Worm (Caenorhabditis elegans): ENCODE results near the gene vps-16.

vps-16 gene

ce11 chrIII:6431766-6432228, 1.2 kb upstream of the vps-16 start, which contains the start of the genes mrps-17 and txdc-9:
Gene mrps-17, minus strand, starts transcription at chrIII:6431798.
Gene txdc-9, plus strand, starts transcription at chrIII:6432178.
- TF ChIP-seq B0310.2 (tag; optimal IDR thresholded peaks at IDR 0.05), result no peak
- TF ChIP-seq ceh-36 (tag; optimal IDR thresholded peaks at IDR 0.05), result no peak
- 0 out of 2 replicates have a peak, but pooled peaks have one; percentile 38 for TF ChIP-seq flt-1 (GFP tag; IDR thresholded peaks at IDR 0.05)
- TF ChIP-seq ceh-13 (GFP tag; optimal IDR thresholded peaks at IDR 0.05), result no peak
- no peak for TF ChIP-seq aly-1 (tag; optimal IDR thresholded peaks at IDR 0.05)
- TF ChIP-seq sea-1 (GFP tag; conservative IDR thresholded peaks at IDR 0.05), result no peak
- no peak for TF ChIP-seq hnd-1 (tag; optimal IDR thresholded peaks at IDR 0.05)
- no peak for TF ChIP-seq pes-1 (GFP tag; IDR thresholded peaks at IDR 0.05)
- no peak for TF ChIP-seq hmg-4 (GFP tag; optimal IDR thresholded peaks at IDR 0.05)
- TF ChIP-seq ets-7 (tag; optimal IDR thresholded peaks at IDR 0.05), result no peak
- TF ChIP-seq F13C5.2 (tag; optimal IDR thresholded peaks at IDR 0.05), result peak; percentile 67
- TF ChIP-seq hmbx-1 (tag; optimal IDR thresholded peaks at IDR 0.05), result no peak
- TF ChIP-seq scrt-1 (GFP tag; IDR thresholded peaks at IDR 0.05), result no peak
- TF ChIP-seq tra-4 (tag; optimal IDR thresholded peaks at IDR 0.05), result no peak
- no peak for TF ChIP-seq tbx-11 (GFP tag; IDR thresholded peaks at IDR 0.05)

DNA sequence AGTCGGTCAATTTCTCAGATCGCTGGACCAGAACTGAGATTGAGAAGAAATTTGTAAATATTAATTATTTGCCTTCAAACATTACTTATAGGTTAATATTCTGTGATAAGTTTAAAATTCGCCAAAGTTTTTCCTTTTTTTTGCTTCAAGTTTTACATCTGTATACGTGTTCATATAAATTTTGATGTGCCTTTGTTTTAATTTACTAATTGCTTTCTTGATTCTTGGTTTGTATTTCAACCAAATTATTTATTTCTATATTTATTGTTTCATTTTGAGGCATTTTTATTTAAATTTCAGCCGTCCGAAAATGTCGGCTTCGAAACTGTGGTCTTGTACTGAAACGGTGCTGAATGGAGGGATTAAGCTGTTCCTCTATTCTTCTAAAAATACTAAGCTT, 3.3 kb downstream of the vps-16 start, which contains the start of gene C05D11.1:
C05D11.1 (plus strand) TSS at position 301 of the 400 bp plus-strand sequence.
- TF ChIP-seq flt-1 (GFP tag; IDR thresholded peaks at IDR 0.05) (no peak), pes-1 (GFP tag; IDR thresholded peaks at IDR 0.05) (no peak), ets-7 (tag; optimal IDR thresholded peaks at IDR 0.05) (no peak), F13C5.2 (tag; optimal IDR thresholded peaks at IDR 0.05) (no peak), tra-4 (tag; optimal IDR thresholded peaks at IDR 0.05) (no peak), hmg-4 (GFP tag; optimal IDR thresholded peaks at IDR 0.05) (no peak), ama-1 (optimal IDR thresholded peaks at IDR 0.05) (no peak), B0310.2 (tag; optimal IDR thresholded peaks at IDR 0.05) (no peak), sea-1 (GFP tag; conservative IDR thresholded peaks at IDR 0.05) (no peak), tbx-37 (GFP tag; conservative IDR thresholded peaks at IDR 0.05) (no peak), tbx-11 (GFP tag; IDR thresholded peaks at IDR 0.05) (no peak), hnd-1 (tag; optimal IDR thresholded peaks at IDR 0.05) (no peak), ceh-36 (tag; optimal IDR thresholded peaks at IDR 0.05) (no peak), hmbx-1 (tag; optimal IDR thresholded peaks at IDR 0.05) (no peak), aly-1 (tag; optimal IDR thresholded peaks at IDR 0.05) (no peak)

DNA sequence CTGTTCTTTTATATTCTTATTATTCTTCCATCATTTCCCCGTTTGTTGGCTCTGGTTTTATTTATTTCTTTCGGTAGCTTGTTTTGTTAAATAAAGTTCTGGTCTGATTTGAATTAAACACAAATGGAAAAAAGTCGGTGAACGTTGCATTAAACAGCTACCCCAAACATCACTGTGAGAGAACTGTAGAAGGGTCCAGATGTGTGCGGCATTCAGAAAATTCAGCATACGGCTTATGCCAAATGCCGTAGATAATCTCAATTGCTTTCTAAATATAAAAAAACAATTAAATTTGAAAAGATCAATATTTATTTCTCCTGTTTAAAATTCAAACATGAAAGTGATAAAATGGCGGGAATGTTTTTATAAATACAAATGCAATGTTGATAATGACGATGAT, 6.8 kb downstream of the vps-16 start:
- TF ChIP-seq ama-1 (optimal IDR thresholded peaks at IDR 0.05) (no peak), ceh-36 (tag; optimal IDR thresholded peaks at IDR 0.05) (no peak), hmg-4 (GFP tag; optimal IDR thresholded peaks at IDR 0.05) (no peak)

ce11 chrIII:6442305-6443125, 9.5 kb downstream of the vps-16 start, which contains the start of gene mel-32:
Gene mel-32, minus strand, starts transcription at chrIII:6443000.
- TF ChIP-seq hmg-4 (GFP tag; optimal IDR thresholded peaks at IDR 0.05) (no peak), aly-1 (tag; optimal IDR thresholded peaks at IDR 0.05) (no peak), pes-1 (GFP tag; IDR thresholded peaks at IDR 0.05) (no peak), scrt-1 (GFP tag; IDR thresholded peaks at IDR 0.05) (no peak), ama-1 (optimal IDR thresholded peaks at IDR 0.05) (peak; percentile 21)

DNA sequence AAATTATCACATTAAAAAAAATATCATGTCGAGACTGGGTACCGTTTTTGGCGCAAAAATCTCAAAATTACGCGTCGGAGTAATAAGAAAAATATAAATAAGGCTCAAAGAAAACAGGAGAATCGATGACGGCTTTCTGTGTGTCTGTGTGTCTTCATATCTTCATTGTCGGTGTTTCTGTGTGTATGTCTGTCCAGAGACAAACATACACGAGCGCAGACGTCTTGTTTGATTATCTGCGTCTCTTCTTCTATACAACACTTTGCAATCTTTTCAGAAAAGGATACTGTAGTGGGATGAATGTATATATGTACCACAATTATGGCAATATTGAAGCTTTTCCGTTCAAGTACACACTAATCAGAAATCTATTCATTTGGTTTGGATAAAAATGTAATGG, 11.3 kb downstream of the vps-16 start, which contains the start of gene C05D11.13:
C05D11.13 (minus strand) TSS at position 252 of the 400 bp plus-strand sequence.
- TF ChIP-seq tbx-11 (GFP tag; IDR thresholded peaks at IDR 0.05), result no peak
- no peak for TF ChIP-seq hnd-1 (tag; optimal IDR thresholded peaks at IDR 0.05)
- TF ChIP-seq hmg-4 (GFP tag; optimal IDR thresholded peaks at IDR 0.05), result no peak
- no peak for TF ChIP-seq ama-1 (optimal IDR thresholded peaks at IDR 0.05)
- no peak for TF ChIP-seq pes-1 (GFP tag; IDR thresholded peaks at IDR 0.05)

- no peak for TF ChIP-seq scrt-1 (GFP tag; IDR thresholded peaks at IDR 0.05)
- no peak for TF ChIP-seq tra-4 (tag; optimal IDR thresholded peaks at IDR 0.05)
- no peak for TF ChIP-seq tbx-37 (GFP tag; conservative IDR thresholded peaks at IDR 0.05)
- no peak for TF ChIP-seq ceh-36 (tag; optimal IDR thresholded peaks at IDR 0.05)
- no peak for TF ChIP-seq B0310.2 (tag; optimal IDR thresholded peaks at IDR 0.05)
- TF ChIP-seq hmg-4 (GFP tag; optimal IDR thresholded peaks at IDR 0.05), result no peak
- TF ChIP-seq F13C5.2 (tag; optimal IDR thresholded peaks at IDR 0.05), result no peak
- TF ChIP-seq flt-1 (GFP tag; IDR thresholded peaks at IDR 0.05), result no peak
- TF ChIP-seq ceh-13 (GFP tag; optimal IDR thresholded peaks at IDR 0.05), result no peak
- TF ChIP-seq ets-7 (tag; optimal IDR thresholded peaks at IDR 0.05), result no peak
- TF ChIP-seq aly-1 (tag; optimal IDR thresholded peaks at IDR 0.05), result no peak
- TF ChIP-seq hmbx-1 (tag; optimal IDR thresholded peaks at IDR 0.05), result no peak
These were observed 13.8 kb downstream of the vps-16 start, which contains the start of gene let-721 for ce11 chrIII:6446807-6447206. Gene let-721, minus strand, starts transcription at chrIII:6446907.

DNA sequence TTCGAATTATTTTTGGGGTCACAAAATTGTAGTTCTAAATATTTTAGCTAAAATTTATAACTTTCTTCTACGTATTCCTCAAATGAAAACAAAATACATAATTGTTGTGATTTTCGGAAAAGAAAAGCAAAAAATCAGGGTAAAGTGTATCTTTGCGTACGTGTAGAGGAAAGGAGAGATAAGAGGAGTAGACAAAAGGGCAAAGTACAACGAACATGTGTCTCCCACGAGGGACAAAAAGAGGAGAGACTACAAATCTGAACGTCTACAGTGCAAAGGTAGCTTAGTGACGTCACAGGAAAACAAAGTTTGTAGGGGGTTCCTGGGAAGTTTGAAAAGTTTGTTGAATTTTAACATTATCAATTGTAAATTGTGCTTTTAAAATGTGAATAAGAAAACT, 14.5 kb downstream of the vps-16 start:
- TF ChIP-seq B0310.2 (tag; optimal IDR thresholded peaks at IDR 0.05), result no peak
- 0 out of 2 replicates have a peak, but pooled peaks have one; percentile 30 for TF ChIP-seq sea-1 (GFP tag; conservative IDR thresholded peaks at IDR 0.05)

DNA sequence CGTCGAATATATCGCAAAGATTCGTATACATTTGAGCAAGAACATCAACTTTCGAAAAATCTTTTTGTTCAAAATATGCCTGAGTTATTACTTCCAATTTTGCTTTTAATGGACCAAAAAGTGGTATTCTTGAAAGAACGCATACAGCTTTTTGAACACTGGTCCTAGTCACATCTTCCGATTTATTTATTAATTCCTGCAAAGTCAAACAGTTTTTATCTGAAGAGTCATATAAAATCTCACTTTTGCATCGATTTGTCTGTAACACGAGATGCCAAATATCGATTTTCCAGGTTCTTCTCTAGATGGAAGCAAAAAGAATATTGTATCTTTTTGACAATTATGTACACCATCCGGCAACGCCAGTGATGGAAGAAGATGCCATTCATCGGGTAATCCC, 16.8 kb downstream of the vps-16 start:
- TF ChIP-seq ama-1 (optimal IDR thresholded peaks at IDR 0.05) (peak; percentile 70), flt-1 (GFP tag; IDR thresholded peaks at IDR 0.05) (no peak), scrt-1 (GFP tag; IDR thresholded peaks at IDR 0.05) (no peak), sea-1 (GFP tag; conservative IDR thresholded peaks at IDR 0.05) (no peak), ceh-36 (tag; optimal IDR thresholded peaks at IDR 0.05) (no peak), pes-1 (GFP tag; IDR thresholded peaks at IDR 0.05) (peak; percentile 34; the same call in 1 of the 2 replicates), B0310.2 (tag; optimal IDR thresholded peaks at IDR 0.05) (no peak), tbx-37 (GFP tag; conservative IDR thresholded peaks at IDR 0.05) (no peak)

Data from whole organism, early embryonic.